Worm (Caenorhabditis elegans): Measurements from ENCODE around the gene flp-6.

DNA sequence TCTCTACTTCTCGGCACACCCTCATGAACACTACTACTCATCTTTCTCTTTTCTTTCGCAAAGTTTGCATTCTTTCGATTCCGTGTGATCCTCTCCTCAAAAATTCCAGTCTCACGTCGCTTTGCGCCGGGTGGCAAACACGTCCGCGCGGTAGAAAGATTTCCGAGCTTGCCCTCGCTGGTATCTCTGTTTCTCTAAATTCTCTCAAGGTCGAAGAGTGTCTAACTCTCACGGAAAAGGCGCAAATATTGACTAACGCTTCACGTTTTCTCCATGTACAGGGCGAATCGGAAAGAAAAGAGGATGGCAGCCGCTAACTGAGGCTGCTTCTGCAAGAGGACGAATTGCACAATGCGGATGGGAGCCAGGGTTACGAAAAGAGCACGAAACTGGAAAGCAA is 49.0 kb upstream of the flp-6 start:
- no peak for TF ChIP-seq madf-5 (GFP tag; IDR thresholded peaks at IDR 0.05)
- TF ChIP-seq nhr-76 (tag; optimal IDR thresholded peaks at IDR 0.05): no peak
